Comparison of ENCODE assay signal across 3 fruit fly cellular contexts in genomic region chr3L:2427151-2427550, dm6.
TF ChIP-seq lines count a peak whose summit lies in the region.

No protein-coding gene starts in this region.

- no peak for TF ChIP-seq CTCF in whole organism, embryonic (GFP tag; optimal IDR thresholded peaks at IDR 0.05; lab: Kevin White, UChicago)

TF ChIP-seq in whole organism, embryonic, 481 proteins besides CTCF, POLR2A, EP300 and RAD21:
- TF ChIP-seq Trl (optimal IDR thresholded peaks at IDR 0.05; lab: Kevin White, UChicago): peak; percentile 20 to 54
- TF ChIP-seq Trl (GFP tag; optimal IDR thresholded peaks at IDR 0.05; lab: Kevin White, UChicago): no peak
- TF ChIP-seq CG12769 (tag; optimal IDR thresholded peaks at IDR 0.05; lab: Kevin White, UChicago): no peak
- TF ChIP-seq chinmo (GFP tag; IDR thresholded peaks at IDR 0.05; lab: Robert Waterston, UW; ENCODE audit: partially characterized antibody): 0 out of 4 replicates have a peak, but pooled peaks have one; percentile 34
- peak in 1 of 2 experiments; percentile 83 for TF ChIP-seq Hr78 (GFP tag; optimal IDR thresholded peaks at IDR 0.05; lab: Kevin White, UChicago)

TF ChIP-seq in whole organism, prepupa, 60 proteins besides CTCF, POLR2A, EP300 and RAD21:
- no peak for TF ChIP-seq CG6808 (GFP tag; optimal IDR thresholded peaks at IDR 0.05; lab: Kevin White, UChicago)
- no peak for TF ChIP-seq Hr39 (GFP tag; optimal IDR thresholded peaks at IDR 0.05; lab: Kevin White, UChicago)
- TF ChIP-seq Eip78C (GFP tag; lab: Kevin White, UChicago): peak; percentile 22
- TF ChIP-seq svp (GFP tag; lab: Kevin White, UChicago): peak; percentile 57
- TF ChIP-seq salr (GFP tag; optimal IDR thresholded peaks at IDR 0.05; lab: Kevin White, UChicago): no peak

TF ChIP-seq in whole organism, wandering third instar larva, 38 proteins besides CTCF, POLR2A, EP300 and RAD21:
- TF ChIP-seq rgr (GFP tag; optimal IDR thresholded peaks at IDR 0.05; lab: Kevin White, UChicago) (no peak), Dfd (GFP tag; optimal IDR thresholded peaks at IDR 0.05; lab: Kevin White, UChicago) (peak; percentile 47)
TF ChIP-seq in whole organism, wandering third instar larva: peak in this region for 1.
